Fruit fly (Drosophila melanogaster) whole organism, wandering third instar larva: ENCODE data around the gene Cyp305a1.

Experiments used
- Abd-B ChIP-seq: fragments of >200 bp; optimal IDR thresholded peaks from 2 replicates; lab custom pipeline; 2017; ENCODE audit warnings: missing biosample characterization, missing genetic modification characterization
- CrebA ChIP-seq: fragments of 200-800 bp; sonication (Bioruptor generic); optimal IDR thresholded peaks from 2 replicates; lab custom pipeline; 2016; ENCODE audit warnings: missing biosample characterization, mild to moderate bottlenecking, missing genetic modification characterization, borderline replicate concordance
- Dfd ChIP-seq: fragments of >200 bp; optimal IDR thresholded peaks from 2 replicates; lab custom pipeline; 2017; ENCODE audit warnings: missing biosample characterization, missing genetic modification characterization
- N ChIP-seq: fragments of >200 bp; optimal IDR thresholded peaks from 2 replicates; lab custom pipeline; 2018; ENCODE audit warnings: missing biosample characterization, missing external identifiers, missing genetic modification characterization
- OdsH ChIP-seq: fragments of 200-800 bp; sonication (Bioruptor generic); optimal IDR thresholded peaks from 2 replicates; lab custom pipeline; 2016; ENCODE audit warnings: missing biosample characterization, mild to moderate bottlenecking, missing genetic modification characterization
- br ChIP-seq: fragments of 200-800 bp; sonication (Bioruptor generic); optimal IDR thresholded peaks from 2 replicates; lab custom pipeline; 2016; ENCODE audit warnings: missing biosample characterization, missing genetic modification characterization
- dmrt93B ChIP-seq: fragments of 200-800 bp; sonication (Bioruptor generic); optimal IDR thresholded peaks from 2 replicates; lab custom pipeline; 2018; ENCODE audit warnings: missing biosample characterization, mild to moderate bottlenecking, missing genetic modification characterization
- h ChIP-seq: fragments of 200-800 bp; sonication (Bioruptor generic); optimal IDR thresholded peaks from 3 replicates; lab custom pipeline; 2016; ENCODE audit warnings: missing biosample characterization, mild to moderate bottlenecking, missing genetic modification characterization
- jim ChIP-seq: fragments of 175-275, 200-325 bp; sonication (Bioruptor generic); optimal IDR thresholded peaks from 2 replicates; lab custom pipeline; 2016; ENCODE audit warnings: missing biosample characterization, mild to moderate bottlenecking, missing genetic modification characterization
- lola ChIP-seq: fragments of >200 bp; optimal IDR thresholded peaks from 2 replicates; lab custom pipeline; 2017; ENCODE audit warnings: missing biosample characterization, missing genetic modification characterization
- sage ChIP-seq: fragments of 200-800 bp; sonication (Bioruptor generic); optimal IDR thresholded peaks from 2 replicates; lab custom pipeline; 2016; ENCODE audit warnings: missing biosample characterization, mild to moderate bottlenecking, missing genetic modification characterization
- usp ChIP-seq: fragments of >200 bp; optimal IDR thresholded peaks from 2 replicates; lab custom pipeline; 2017; ENCODE audit warnings: missing biosample characterization, missing genetic modification characterization
- woc ChIP-seq: sonication (Bioruptor generic); optimal IDR thresholded peaks from 2 replicates; lab custom pipeline; 2016; ENCODE audit warnings: missing biosample characterization, mild to moderate bottlenecking, missing genetic modification characterization

- no peak for TF ChIP-seq jim (GFP tag; lab: Kevin White, UChicago)
- no peak for TF ChIP-seq sage
- TF ChIP-seq N, result no peak
- no peak for TF ChIP-seq CrebA (GFP tag; lab: Kevin White, UChicago)
- no peak for TF ChIP-seq lola (GFP tag; lab: Kevin White, UChicago)
- peak; percentile 78 for TF ChIP-seq OdsH (GFP tag; lab: Kevin White, UChicago)
- TF ChIP-seq usp (GFP tag; lab: Kevin White, UChicago), result no peak
- peak; percentile 83 for TF ChIP-seq h
- peak; percentile 81 for TF ChIP-seq br (GFP tag; lab: Kevin White, UChicago)
- TF ChIP-seq Abd-B, result no peak
- no peak for TF ChIP-seq Dfd (GFP tag; lab: Kevin White, UChicago)
- no peak for TF ChIP-seq dmrt93B
- TF ChIP-seq woc (GFP tag; lab: Kevin White, UChicago), result peak; percentile 90
These were observed 4.8 kb upstream of the Cyp305a1 start, which contains the start of the genes Fibp and Deaf1 for dm6 chr3L:19817807-19818531.
